Worm (Caenorhabditis elegans): ENCODE measurements around the gene tag-131.

The tag-131 gene

DNA sequence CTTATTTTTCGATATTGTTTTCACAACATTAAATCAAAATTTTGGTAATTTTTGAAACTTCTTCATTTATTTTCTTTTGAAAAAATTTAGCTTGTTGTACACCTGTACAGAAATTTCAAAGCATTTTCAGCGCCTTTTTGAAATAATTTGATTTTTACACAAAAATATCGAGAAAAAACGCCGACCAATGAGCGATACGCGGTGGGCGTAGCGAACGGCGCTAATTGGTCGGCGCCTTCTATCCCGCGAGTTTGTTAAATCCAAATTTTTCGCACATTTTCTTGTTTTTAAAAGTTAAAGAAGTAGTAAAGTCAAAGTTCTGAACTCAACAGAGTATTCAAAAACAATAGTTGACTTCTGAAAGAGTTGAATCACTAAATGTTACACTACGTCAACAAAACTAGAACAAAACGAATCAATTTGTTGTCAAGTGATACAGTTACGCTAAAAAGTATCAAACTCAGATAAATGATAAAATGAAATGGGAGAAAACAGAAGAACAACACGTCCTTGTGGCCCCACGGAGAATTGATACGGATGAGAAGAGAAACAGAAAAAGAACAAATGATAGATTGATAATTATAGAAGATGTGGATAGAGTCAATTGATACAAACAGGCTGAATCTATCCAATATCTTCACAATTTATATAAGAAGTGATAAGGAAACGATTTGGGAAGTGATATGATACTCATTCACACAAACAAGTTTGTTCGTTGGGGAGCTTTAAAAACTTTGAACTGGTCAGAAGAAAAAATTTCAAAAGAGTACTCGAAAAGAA lies 10.9 kb downstream of the tag-131 start:
- TF ChIP-seq lin-14 (GFP tag; optimal IDR thresholded peaks at IDR 0.05), result peak; percentile 50
- peak; percentile 25 for TF ChIP-seq nhr-85 (tag)
- peak; percentile 41 for TF ChIP-seq snu-23 (GFP tag; optimal IDR thresholded peaks at IDR 0.05)
- peak; percentile 75 for TF ChIP-seq blmp-1 (tag; optimal IDR thresholded peaks at IDR 0.05)
- TF ChIP-seq hlh-17 (GFP tag; optimal IDR thresholded peaks at IDR 0.05; ENCODE audit: borderline replicate concordance), result no peak
- TF ChIP-seq elt-3 (tag; optimal IDR thresholded peaks at IDR 0.05), result peak in 5 of 6 experiments; percentile 56 to 89 (median 65)
- TF ChIP-seq dpl-1 (GFP tag; optimal IDR thresholded peaks at IDR 0.05), result no peak
- TF ChIP-seq nhr-20 (tag; optimal IDR thresholded peaks at IDR 0.05), result peak; percentile 4
- TF ChIP-seq swsn-7 (tag; optimal IDR thresholded peaks at IDR 0.05), result no peak

ce11 chrIII:4330984-4331383 lies 13.5 kb downstream of the tag-131 start, which contains the start of gene gly-6:
Gene gly-6 (minus strand): TSS chrIII:4331228.
- TF ChIP-seq lin-35 (GFP tag; optimal IDR thresholded peaks at IDR 0.05) (peak in 1 of 2 experiments; percentile 4), nhr-71 (tag; optimal IDR thresholded peaks at IDR 0.05) (peak; percentile 6), snu-23 (GFP tag; optimal IDR thresholded peaks at IDR 0.05) (peak; percentile 27), ama-1 (optimal IDR thresholded peaks at IDR 0.05) (no peak), F16B12.6 (tag; optimal IDR thresholded peaks at IDR 0.05) (no peak), lin-14 (GFP tag; optimal IDR thresholded peaks at IDR 0.05) (peak; percentile 63), dsc-1 (tag; optimal IDR thresholded peaks at IDR 0.05) (no peak), elt-3 (tag; optimal IDR thresholded peaks at IDR 0.05) (peak in 1 of 6 experiments; percentile 26), blmp-1 (tag; optimal IDR thresholded peaks at IDR 0.05) (peak; percentile 90), lsy-2 (tag; optimal IDR thresholded peaks at IDR 0.05) (peak in 1 of 2 experiments; percentile 24), egl-27 (tag; optimal IDR thresholded peaks at IDR 0.05) (no peak), nhr-20 (tag; optimal IDR thresholded peaks at IDR 0.05) (no peak), rnt-1 (tag; optimal IDR thresholded peaks at IDR 0.05) (peak; percentile 16), nhr-85 (tag) (peak; percentile 82), jun-1 (tag; optimal IDR thresholded peaks at IDR 0.05) (no peak), lir-3 (tag; optimal IDR thresholded peaks at IDR 0.05; ENCODE audit: poor library complexity) (no peak), mep-1 (tag; optimal IDR thresholded peaks at IDR 0.05) (peak; percentile 66)

DNA sequence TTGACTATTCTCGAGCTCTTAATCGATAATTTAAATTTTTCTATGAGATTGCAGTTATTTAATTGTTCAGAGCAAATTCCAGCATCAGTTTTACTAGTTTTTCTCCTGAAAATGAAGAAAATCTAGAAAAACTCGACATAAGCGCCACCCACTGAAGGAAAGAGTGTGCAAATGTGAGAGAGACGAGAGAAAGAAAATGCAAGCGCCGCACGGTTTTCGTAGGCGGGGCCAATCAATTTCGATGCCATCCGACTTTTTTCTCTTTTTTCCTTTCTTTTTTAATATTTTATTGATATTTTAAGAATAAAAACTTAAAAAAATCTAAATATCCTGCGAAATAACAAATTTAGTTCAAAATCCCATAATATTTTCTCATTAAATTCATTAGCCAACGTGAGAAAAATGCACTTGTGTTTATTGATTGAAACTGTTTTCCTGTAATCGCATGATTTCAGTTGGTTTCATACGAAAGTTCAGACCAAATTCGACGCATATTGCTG lies 15.1 kb downstream of the tag-131 start, which contains the start of gene cdk-12:
cdk-12 (plus strand) TSS at position 450 of the 500 bp plus-strand sequence.
- TF ChIP-seq pqm-1 (tag; optimal IDR thresholded peaks at IDR 0.05), result no peak
- no peak for TF ChIP-seq mab-9 (GFP tag; IDR thresholded peaks at IDR 0.05)
- TF ChIP-seq C34B4.2 (tag; optimal IDR thresholded peaks at IDR 0.05), result no peak
- peak; percentile 34 for TF ChIP-seq nhr-20 (tag; optimal IDR thresholded peaks at IDR 0.05)
- TF ChIP-seq nhr-19 (GFP tag; conservative IDR thresholded peaks at IDR 0.05), result peak; percentile 29
- peak; percentile 62 to 72 for TF ChIP-seq lsy-2 (tag; optimal IDR thresholded peaks at IDR 0.05)
- no peak for TF ChIP-seq tlp-1 (tag; optimal IDR thresholded peaks at IDR 0.05)
- no peak for TF ChIP-seq nhr-12 (tag; optimal IDR thresholded peaks at IDR 0.05)
- TF ChIP-seq nhr-71 (tag; optimal IDR thresholded peaks at IDR 0.05), result peak; percentile 66
- TF ChIP-seq ets-5 (GFP tag; IDR thresholded peaks at IDR 0.05), result no peak
- TF ChIP-seq vab-15 (tag; optimal IDR thresholded peaks at IDR 0.05), result no peak
- TF ChIP-seq sptf-1 (tag; optimal IDR thresholded peaks at IDR 0.05), result no peak
- TF ChIP-seq ceh-8 (GFP tag; optimal IDR thresholded peaks at IDR 0.05), result no peak
- TF ChIP-seq lir-3 (tag; optimal IDR thresholded peaks at IDR 0.05; ENCODE audit: poor library complexity), result no peak
- peak; percentile 9 for TF ChIP-seq nhr-85 (tag)
- peak; percentile 66 for TF ChIP-seq skn-1 (tag; optimal IDR thresholded peaks at IDR 0.05)
- TF ChIP-seq nhr-47 (tag; optimal IDR thresholded peaks at IDR 0.05), result peak; percentile 51
- TF ChIP-seq nhr-77 (tag; optimal IDR thresholded peaks at IDR 0.05), result no peak
- TF ChIP-seq nhr-237 (tag; optimal IDR thresholded peaks at IDR 0.05), result no peak
- TF ChIP-seq ceh-63 (GFP tag; optimal IDR thresholded peaks at IDR 0.05), result no peak
- peak; percentile 20 for TF ChIP-seq snpc-4 (tag; optimal IDR thresholded peaks at IDR 0.05)
- peak; percentile 70 for TF ChIP-seq rnt-1 (tag; optimal IDR thresholded peaks at IDR 0.05)
- peak; percentile 34 to 62 (median 36) for TF ChIP-seq dpl-1 (GFP tag; optimal IDR thresholded peaks at IDR 0.05)
- TF ChIP-seq efl-3 (GFP tag; optimal IDR thresholded peaks at IDR 0.05), result no peak
- no peak for TF ChIP-seq unc-86 (tag; optimal IDR thresholded peaks at IDR 0.05)
- TF ChIP-seq xbp-1 (tag; optimal IDR thresholded peaks at IDR 0.05), result peak; percentile 53
- TF ChIP-seq blmp-1 (tag; optimal IDR thresholded peaks at IDR 0.05), result peak; percentile 53
- TF ChIP-seq ztf-11 (tag; optimal IDR thresholded peaks at IDR 0.05), result no peak
- no peak for TF ChIP-seq aha-1 (tag; optimal IDR thresholded peaks at IDR 0.05)
- peak in 1 of 2 experiments; percentile 34 for TF ChIP-seq mdl-1 (tag; optimal IDR thresholded peaks at IDR 0.05)
- no peak for TF ChIP-seq jun-1 (tag; optimal IDR thresholded peaks at IDR 0.05)
- TF ChIP-seq ceh-82 (tag; optimal IDR thresholded peaks at IDR 0.05), result peak in 1 of 3 experiments; percentile 56
- no peak for TF ChIP-seq nhr-11 (tag; optimal IDR thresholded peaks at IDR 0.05)
- no peak for TF ChIP-seq elt-2 (tag; optimal IDR thresholded peaks at IDR 0.05)
